Fruit fly (Drosophila melanogaster) whole organism, adult: Measurements from ENCODE around the gene CG43246.
A peak's percentile ranks its signal among the peaks of the same experiment; 100 is the strongest.

ENCODE experiments used
- CG11617 ChIP-seq: fragments of 200-800 bp; sonication (Bioruptor generic); optimal IDR thresholded peaks from 2 replicates; lab custom pipeline; 2017; ENCODE audit warnings: mild to moderate bottlenecking, missing biosample characterization, missing genetic modification reagents, missing genetic modification characterization
- CG12768 ChIP-seq: fragments of 200-800 bp; sonication (Bioruptor generic); optimal IDR thresholded peaks from 2 replicates; lab custom pipeline; 2017; ENCODE audit warnings: missing biosample characterization, missing genetic modification characterization, mild to moderate bottlenecking, moderate library complexity, missing genetic modification reagents
- CG14711 ChIP-seq: fragments of 200-800 bp; sonication (Bioruptor generic); optimal IDR thresholded peaks from 2 replicates; lab custom pipeline; 2018; ENCODE audit warnings: missing biosample characterization, mild to moderate bottlenecking, missing genetic modification characterization, moderate library complexity
- CG1620 ChIP-seq: fragments of 200-800 bp; sonication (Bioruptor generic); optimal IDR thresholded peaks from 2 replicates; lab custom pipeline; 2016; ENCODE audit warnings: missing biosample characterization, missing genetic modification characterization
- CG33017 ChIP-seq: fragments of 200-800 bp; sonication (Bioruptor generic); optimal IDR thresholded peaks from 2 replicates; lab custom pipeline; 2018; ENCODE audit warnings: missing biosample characterization, mild to moderate bottlenecking, missing genetic modification characterization, moderate library complexity
- CG5204 ChIP-seq: fragments of 200-800 bp; sonication (Bioruptor generic); optimal IDR thresholded peaks from 2 replicates; lab custom pipeline; 2016; ENCODE audit warnings: missing biosample characterization, missing genetic modification characterization
- CG7045 ChIP-seq: fragments of 200-800 bp; sonication (Bioruptor generic); optimal IDR thresholded peaks from 2 replicates; lab custom pipeline; 2017; ENCODE audit warnings: missing biosample characterization, mild to moderate bottlenecking, missing genetic modification characterization
- CG7101 ChIP-seq: fragments of 200-800 bp; sonication (Bioruptor generic); optimal IDR thresholded peaks from 2 replicates; lab custom pipeline; 2018; ENCODE audit warnings: missing biosample characterization, mild to moderate bottlenecking, missing genetic modification characterization, moderate library complexity
- Clk ChIP-seq: fragments of 200-800 bp; sonication (Bioruptor generic); optimal IDR thresholded peaks from 2 replicates; lab custom pipeline; 2017; ENCODE audit warnings: missing biosample characterization, missing genetic modification characterization
- Crg-1 ChIP-seq: fragments of 200-800 bp; sonication (Bioruptor generic); optimal IDR thresholded peaks from 2 replicates; lab custom pipeline; 2016; ENCODE audit warnings: missing biosample characterization, missing genetic modification characterization
- Hr96 ChIP-seq: fragments of 200-800 bp; sonication (Bioruptor generic); optimal IDR thresholded peaks from 2 replicates; lab custom pipeline; 2016; ENCODE audit warnings: missing biosample characterization, missing genetic modification characterization
- Mnt ChIP-seq: fragments of 200-800 bp; sonication (Bioruptor generic); optimal IDR thresholded peaks from 2 replicates; lab custom pipeline; 2016; ENCODE audit warnings: missing biosample characterization, mild to moderate bottlenecking, missing genetic modification characterization
- bab1 ChIP-seq: fragments of 200-800 bp; sonication (Bioruptor generic); optimal IDR thresholded peaks from 3 replicates; lab custom pipeline; 2019; ENCODE audit warnings: missing biosample characterization, mild to moderate bottlenecking, missing genetic modification characterization, moderate library complexity
- cic ChIP-seq: fragments of 200-800 bp; sonication (Bioruptor generic); optimal IDR thresholded peaks from 2 replicates; lab custom pipeline; 2017; ENCODE audit warnings: missing biosample characterization, mild to moderate bottlenecking, missing genetic modification characterization, moderate library complexity
- cnc ChIP-seq, 2 experiments: fragments of >200 bp; optimal IDR thresholded peaks; 2 replicates each; lab custom pipeline; 2017
- kay ChIP-seq: fragments of 200-800 bp; sonication (Bioruptor generic); peaks from one replicate; lab custom pipeline; 2016; ENCODE audit warnings: missing biosample characterization, missing genetic modification characterization, borderline replicate concordance
- ovo ChIP-seq: fragments of 200-800 bp; sonication (Bioruptor generic); optimal IDR thresholded peaks from 2 replicates; lab custom pipeline; 2016; ENCODE audit warnings: missing biosample characterization, missing genetic modification characterization
- pad ChIP-seq: fragments of 200-800 bp; sonication (Bioruptor generic); optimal IDR thresholded peaks from 3 replicates; lab custom pipeline; 2017; ENCODE audit warnings: missing biosample characterization, missing genetic modification characterization, mild to moderate bottlenecking, moderate library complexity, missing genetic modification reagents
- tj ChIP-seq: fragments of 200-800 bp; sonication (Bioruptor generic); optimal IDR thresholded peaks from 3 replicates; lab custom pipeline; 2017; ENCODE audit warnings: missing biosample characterization, mild to moderate bottlenecking, missing genetic modification characterization, moderate library complexity
- toe ChIP-seq: fragments of 200-800 bp; sonication (Bioruptor generic); optimal IDR thresholded peaks from 2 replicates; lab custom pipeline; 2016; ENCODE audit warnings: missing biosample characterization, missing genetic modification characterization

CG43246 gene

dm6 chr3L:14550839-14551415 is 14.5 kb downstream of the CG43246 start, which contains the start of gene Gbs-70E:
Gene Gbs-70E, minus strand, starts transcription at chr3L:14550975.
- TF ChIP-seq CG12768 (GFP tag; lab: Kevin White, UChicago) (peak; percentile 90), CG33017 (peak; percentile 93), CG1620 (GFP tag; lab: Kevin White, UChicago) (peak; percentile 86), CG14711 (tag; lab: Kevin White, UChicago) (peak; percentile 80), cnc (optimal IDR thresholded peaks at IDR 0.05; lab: Kevin White, UChicago) (no peak), CG5204 (peak; percentile 88), Crg-1 (GFP tag; lab: Kevin White, UChicago) (peak; percentile 84), toe (GFP tag; lab: Kevin White, UChicago) (peak; percentile 86), Clk (GFP tag; lab: Kevin White, UChicago) (peak; percentile 44), ovo (GFP tag; lab: Kevin White, UChicago) (peak; percentile 90), Hr96 (GFP tag; lab: Kevin White, UChicago) (peak; percentile 90), kay (GFP tag; lab: Kevin White, UChicago) (peak; percentile 43), CG11617 (GFP tag; lab: Kevin White, UChicago) (peak; percentile 96), bab1 (GFP tag; lab: Kevin White, UChicago) (peak; percentile 98), CG7045 (peak; percentile 84), Mnt (GFP tag; lab: Kevin White, UChicago) (peak; percentile 81), cic (GFP tag; lab: Kevin White, UChicago) (peak; percentile 88), tj (GFP tag; lab: Kevin White, UChicago) (peak; percentile 80), CG7101 (tag; lab: Kevin White, UChicago) (peak; percentile 94), pad (peak; percentile 83)

- TF ChIP-seq CG1620 (GFP tag; lab: Kevin White, UChicago) = no peak
- no peak for TF ChIP-seq Clk (GFP tag; lab: Kevin White, UChicago)
- no peak for TF ChIP-seq CG14711 (tag; lab: Kevin White, UChicago)
- TF ChIP-seq CG5204 = no peak
- TF ChIP-seq toe (GFP tag; lab: Kevin White, UChicago) = no peak
- TF ChIP-seq kay (GFP tag; lab: Kevin White, UChicago) = peak; percentile 41
Observed at dm6 chr3L:14551621-14552020, 15.2 kb downstream of the CG43246 start.

- TF ChIP-seq CG5204 (no peak), kay (GFP tag; lab: Kevin White, UChicago) (no peak), bab1 (GFP tag; lab: Kevin White, UChicago) (no peak), pad (no peak), Hr96 (GFP tag; lab: Kevin White, UChicago) (no peak), Mnt (GFP tag; lab: Kevin White, UChicago) (no peak), CG33017 (no peak), cnc (optimal IDR thresholded peaks at IDR 0.05; lab: Kevin White, UChicago) (no peak), CG14711 (tag; lab: Kevin White, UChicago) (no peak), CG7101 (tag; lab: Kevin White, UChicago) (no peak), Clk (GFP tag; lab: Kevin White, UChicago) (no peak), CG11617 (GFP tag; lab: Kevin White, UChicago) (no peak), CG7045 (no peak), Crg-1 (GFP tag; lab: Kevin White, UChicago) (no peak), toe (GFP tag; lab: Kevin White, UChicago) (no peak), CG12768 (GFP tag; lab: Kevin White, UChicago) (no peak), CG1620 (GFP tag; lab: Kevin White, UChicago) (no peak), ovo (GFP tag; lab: Kevin White, UChicago) (no peak), tj (GFP tag; lab: Kevin White, UChicago) (no peak)
Observed at dm6 chr3L:14552041-14552924, 15.8 kb downstream of the CG43246 start.

dm6 chr3L:14552925-14553239 is 16.4 kb downstream of the CG43246 start:
- TF ChIP-seq CG11617 (GFP tag; lab: Kevin White, UChicago) = no peak
- TF ChIP-seq Hr96 (GFP tag; lab: Kevin White, UChicago) = no peak
- no peak for TF ChIP-seq CG12768 (GFP tag; lab: Kevin White, UChicago)
- no peak for TF ChIP-seq bab1 (GFP tag; lab: Kevin White, UChicago)
- TF ChIP-seq CG7045 = no peak
- TF ChIP-seq pad = no peak
- no peak for TF ChIP-seq tj (GFP tag; lab: Kevin White, UChicago)
- no peak for TF ChIP-seq CG14711 (tag; lab: Kevin White, UChicago)
- no peak for TF ChIP-seq CG33017
- no peak for TF ChIP-seq Crg-1 (GFP tag; lab: Kevin White, UChicago)
- no peak for TF ChIP-seq CG5204
- no peak for TF ChIP-seq cic (GFP tag; lab: Kevin White, UChicago)
- no peak for TF ChIP-seq cnc (optimal IDR thresholded peaks at IDR 0.05; lab: Kevin White, UChicago)
- TF ChIP-seq Clk (GFP tag; lab: Kevin White, UChicago) = no peak
- TF ChIP-seq CG7101 (tag; lab: Kevin White, UChicago) = no peak
- TF ChIP-seq CG1620 (GFP tag; lab: Kevin White, UChicago) = no peak
- TF ChIP-seq Mnt (GFP tag; lab: Kevin White, UChicago) = no peak
- TF ChIP-seq kay (GFP tag; lab: Kevin White, UChicago) = no peak
- no peak for TF ChIP-seq toe (GFP tag; lab: Kevin White, UChicago)
- no peak for TF ChIP-seq ovo (GFP tag; lab: Kevin White, UChicago)

- TF ChIP-seq ovo (GFP tag; lab: Kevin White, UChicago) (no peak), CG7101 (tag; lab: Kevin White, UChicago) (no peak), CG5204 (no peak), tj (GFP tag; lab: Kevin White, UChicago) (no peak), kay (GFP tag; lab: Kevin White, UChicago) (no peak), CG33017 (no peak), CG14711 (tag; lab: Kevin White, UChicago) (no peak), Crg-1 (GFP tag; lab: Kevin White, UChicago) (no peak), Hr96 (GFP tag; lab: Kevin White, UChicago) (no peak), bab1 (GFP tag; lab: Kevin White, UChicago) (no peak), CG11617 (GFP tag; lab: Kevin White, UChicago) (no peak), CG7045 (no peak), CG12768 (GFP tag; lab: Kevin White, UChicago) (no peak), cic (GFP tag; lab: Kevin White, UChicago) (no peak), pad (no peak), Clk (GFP tag; lab: Kevin White, UChicago) (no peak), Mnt (GFP tag; lab: Kevin White, UChicago) (no peak), toe (GFP tag; lab: Kevin White, UChicago) (no peak), CG1620 (GFP tag; lab: Kevin White, UChicago) (no peak), cnc (optimal IDR thresholded peaks at IDR 0.05; lab: Kevin White, UChicago) (no peak)
Observed at dm6 chr3L:14553891-14554303, 17.5 kb downstream of the CG43246 start.
